Worm (Caenorhabditis elegans): Measurements from ENCODE around the gene Y116A8C.37.

DNA sequence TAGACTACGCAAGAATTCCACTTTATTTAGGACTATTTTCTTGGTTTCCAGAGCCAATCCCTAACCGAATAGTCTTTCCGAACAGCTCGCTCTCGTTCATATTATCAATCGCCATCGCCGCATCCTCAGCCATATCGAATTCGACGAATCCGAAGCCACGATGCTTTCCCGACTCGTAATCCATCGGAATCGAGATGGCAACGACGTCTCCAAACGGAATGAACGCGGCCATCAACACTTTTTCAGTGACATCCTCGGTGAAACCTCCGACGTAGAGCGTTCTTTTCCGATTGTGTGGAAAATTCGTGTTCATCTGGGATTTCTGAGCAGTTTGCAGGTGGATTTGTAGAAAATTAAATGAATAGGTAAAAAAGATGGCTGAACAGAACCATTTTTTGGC is 14.6 kb downstream of the Y116A8C.37 start, which contains the start of gene cyn-13:
- TF ChIP-seq flt-1 (GFP tag; IDR thresholded peaks at IDR 0.05) (no peak), cog-1 (tag; optimal IDR thresholded peaks at IDR 0.05) (no peak), med-1 (GFP tag; optimal IDR thresholded peaks at IDR 0.05; ENCODE audit: insufficient read depth) (no peak), tab-1 (GFP tag; IDR thresholded peaks at IDR 0.05) (no peak), T22C8.4 (GFP tag; IDR thresholded peaks at IDR 0.05) (no peak), ztf-29 (GFP tag; IDR thresholded peaks at IDR 0.05) (no peak)
